Worm (Caenorhabditis elegans) whole organism, L3 larva: ENCODE measurements around the gene srh-194.

Source experiments
- R02D3.7 ChIP-seq: fragments of 150-350 bp; optimal IDR thresholded peaks from 2 replicates; lab custom pipeline; 2014; ENCODE audit warnings: missing biosample characterization, missing genetic modification characterization
- ama-1 ChIP-seq: fragments of 150-350 bp; optimal IDR thresholded peaks from 2 replicates; lab custom pipeline; 2018
- ceh-9 ChIP-seq: sonication (generic microtip); optimal IDR thresholded peaks from 2 replicates; lab custom pipeline; 2018; ENCODE audit warnings: missing biosample characterization, missing genetic modification characterization
- egl-27 ChIP-seq: sonication (generic microtip); optimal IDR thresholded peaks from 4 replicates; lab custom pipeline; 2017; ENCODE audit warnings: missing biosample characterization, missing genetic modification reagents, missing genetic modification characterization
- elt-1 ChIP-seq: fragments of 150-350 bp; optimal IDR thresholded peaks from 2 replicates; lab custom pipeline; 2014; ENCODE audit warnings: missing biosample characterization, missing genetic modification characterization
- fkh-2 ChIP-seq: fragments of 150-350 bp; optimal IDR thresholded peaks from 2 replicates; lab custom pipeline; 2014; ENCODE audit warnings: missing biosample characterization, missing genetic modification reagents, missing genetic modification characterization
- hmg-11 ChIP-seq: sonication (generic microtip); optimal IDR thresholded peaks from 2 replicates; lab custom pipeline; 2016; ENCODE audit warnings: missing genetic modification characterization, missing compliant biosample characterization
- lin-15B ChIP-seq: fragments of 150-350 bp; optimal IDR thresholded peaks from 2 replicates; lab custom pipeline; 2014; ENCODE audit warnings: missing biosample characterization, missing genetic modification characterization
- lin-39 ChIP-seq: fragments of 150-350 bp; optimal IDR thresholded peaks from 2 replicates; lab custom pipeline; 2018; ENCODE audit warnings: missing biosample characterization, missing genetic modification reagents, missing genetic modification characterization
- mml-1 ChIP-seq: fragments of 150-350 bp; sonication (generic microtip); optimal IDR thresholded peaks from 3 replicates; lab custom pipeline; 2014; ENCODE audit warnings: missing biosample characterization, missing genetic modification characterization
- nfya-1 ChIP-seq: sonication (generic microtip); optimal IDR thresholded peaks from 2 replicates; lab custom pipeline; 2017; ENCODE audit warnings: missing genetic modification characterization, mild to moderate bottlenecking, missing compliant biosample characterization, antibody characterized with exemption, moderate library complexity; ENCODE audit not compliant: insufficient read depth
- nhr-237 ChIP-seq: fragments of 150-350 bp; optimal IDR thresholded peaks from 2 replicates; lab custom pipeline; 2014; ENCODE audit warnings: missing biosample characterization, missing genetic modification characterization
- nhr-25 ChIP-seq: sonication (generic microtip); optimal IDR thresholded peaks from 2 replicates; lab custom pipeline; 2017; ENCODE audit warnings: missing biosample characterization, missing genetic modification characterization
- zag-1 ChIP-seq: fragments of 150-350 bp; optimal IDR thresholded peaks from 2 replicates; lab custom pipeline; 2014; ENCODE audit warnings: missing biosample characterization, missing genetic modification characterization

ce11 chrV:4295920-4296319 is 2.6 kb upstream of the srh-194 start, which contains the start of gene F47D2.11:
- no peak for TF ChIP-seq mml-1
- TF ChIP-seq lin-39 (tag; lab: Kevin White, UChicago), result no peak
- TF ChIP-seq lin-15B (tag; lab: Kevin White, UChicago), result no peak
- no peak for TF ChIP-seq ama-1
- TF ChIP-seq ceh-9 (tag; lab: Kevin White, UChicago), result no peak
- no peak for TF ChIP-seq hmg-11
- TF ChIP-seq R02D3.7 (tag; lab: Kevin White, UChicago), result no peak
- no peak for TF ChIP-seq zag-1 (tag; lab: Kevin White, UChicago)
- no peak for TF ChIP-seq egl-27 (tag; lab: Kevin White, UChicago)
- TF ChIP-seq nfya-1 (tag; lab: Kevin White, UChicago), result no peak
- no peak for TF ChIP-seq fkh-2 (tag; lab: Kevin White, UChicago)
- TF ChIP-seq elt-1 (tag; lab: Kevin White, UChicago), result no peak
- TF ChIP-seq nhr-237 (tag; lab: Kevin White, UChicago), result no peak
- TF ChIP-seq nhr-25 (tag; lab: Kevin White, UChicago), result no peak
